Worm (Caenorhabditis elegans): ENCODE data around the gene tps-2.

Gene tps-2

DNA sequence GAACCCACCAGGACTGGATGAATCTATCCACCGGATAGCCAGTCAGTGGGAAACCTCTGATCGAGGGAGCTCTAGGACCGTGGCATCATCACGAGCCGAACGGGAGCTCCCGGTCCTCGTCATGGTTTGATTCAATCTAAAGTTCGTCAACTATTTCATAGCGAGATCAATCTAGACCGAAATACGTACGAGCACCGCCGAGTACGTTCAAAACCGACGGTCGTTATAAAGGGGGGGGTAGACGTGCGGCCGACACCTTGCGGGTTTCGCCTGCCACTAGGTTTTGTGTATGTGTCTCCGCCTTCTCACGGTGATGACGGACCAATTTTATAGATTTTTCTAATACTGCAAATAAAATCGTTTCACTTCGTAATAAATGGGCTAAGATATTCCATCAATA is 35.2 kb downstream of the tps-2 start:
- TF ChIP-seq cnd-1 (tag; optimal IDR thresholded peaks at IDR 0.05) = peak; percentile 8

DNA sequence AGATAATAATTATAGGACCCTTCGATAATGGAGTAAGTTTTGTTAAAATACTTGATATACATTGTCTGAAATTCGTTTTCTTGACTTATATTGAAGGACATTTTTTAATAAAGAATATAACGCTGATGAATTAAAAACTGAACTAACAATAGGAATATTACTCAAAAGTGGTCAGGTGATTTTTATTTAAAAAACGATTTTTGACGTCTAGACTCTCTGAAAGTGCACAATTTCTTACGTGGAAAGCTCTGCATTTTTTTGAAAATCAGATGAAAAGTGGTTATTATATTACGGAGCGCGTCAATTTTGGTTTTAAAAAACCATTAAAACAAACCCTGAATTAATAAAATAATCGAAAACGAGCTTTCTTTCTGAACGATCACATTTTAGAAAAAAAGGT is 36.0 kb downstream of the tps-2 start, which contains the start of gene sre-13:
sre-13 (minus strand) TSS at position 101 of the 400 bp plus-strand sequence.
- TF ChIP-seq elt-1 (tag; optimal IDR thresholded peaks at IDR 0.05; ENCODE audit: borderline replicate concordance, insufficient read depth) (no peak), mep-1 (tag; optimal IDR thresholded peaks at IDR 0.05) (no peak), mab-5 (tag; optimal IDR thresholded peaks at IDR 0.05) (no peak), lsy-2 (tag; optimal IDR thresholded peaks at IDR 0.05) (no peak), ceh-39 (tag; optimal IDR thresholded peaks at IDR 0.05) (no peak)

DNA sequence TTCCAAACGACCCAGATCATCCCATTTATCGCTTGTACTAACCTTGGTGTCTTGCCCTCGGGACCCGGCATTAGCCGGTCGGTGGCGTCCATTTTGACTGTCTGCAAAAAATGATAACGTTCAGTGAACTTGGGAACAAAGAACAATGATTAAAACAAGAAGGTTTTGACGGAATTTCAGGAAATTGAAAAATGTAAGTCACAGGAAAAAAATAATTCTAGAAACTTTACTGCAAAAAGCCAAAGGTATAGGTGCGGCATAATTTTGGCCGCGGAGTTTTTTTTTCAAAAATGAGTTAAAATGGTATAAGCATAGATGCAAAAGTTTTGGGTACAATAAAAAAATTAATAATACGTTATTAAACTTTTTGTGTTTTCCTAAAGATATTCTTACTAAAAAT is 43.3 kb downstream of the tps-2 start, which contains the start of gene atgp-2:
atgp-2 (minus strand) TSS at position 101 of the 400 bp plus-strand sequence.
- TF ChIP-seq lin-13 (tag; optimal IDR thresholded peaks at IDR 0.05) (no peak), zip-8 (tag; optimal IDR thresholded peaks at IDR 0.05) (no peak), nhr-237 (tag; optimal IDR thresholded peaks at IDR 0.05) (no peak), sem-2 (GFP tag; optimal IDR thresholded peaks at IDR 0.05) (no peak), ceh-83 (GFP tag; optimal IDR thresholded peaks at IDR 0.05) (no peak), blmp-1 (tag; optimal IDR thresholded peaks at IDR 0.05) (no peak), M03D4.4 (tag; optimal IDR thresholded peaks at IDR 0.05) (no peak), hlh-1 (tag; optimal IDR thresholded peaks at IDR 0.05) (no peak), ces-1 (GFP tag; optimal IDR thresholded peaks at IDR 0.05) (no peak), flh-1 (GFP tag; optimal IDR thresholded peaks at IDR 0.05) (no peak), nhr-12 (tag; optimal IDR thresholded peaks at IDR 0.05) (no peak), nhr-76 (tag; optimal IDR thresholded peaks at IDR 0.05) (no peak), mep-1 (tag; optimal IDR thresholded peaks at IDR 0.05) (no peak), nhr-2 (tag; optimal IDR thresholded peaks at IDR 0.05) (no peak), nhr-28 (tag; optimal IDR thresholded peaks at IDR 0.05) (no peak), lsy-2 (tag; optimal IDR thresholded peaks at IDR 0.05) (no peak), lin-32 (GFP tag; optimal IDR thresholded peaks at IDR 0.05) (no peak), mls-2 (tag; optimal IDR thresholded peaks at IDR 0.05) (no peak)

DNA sequence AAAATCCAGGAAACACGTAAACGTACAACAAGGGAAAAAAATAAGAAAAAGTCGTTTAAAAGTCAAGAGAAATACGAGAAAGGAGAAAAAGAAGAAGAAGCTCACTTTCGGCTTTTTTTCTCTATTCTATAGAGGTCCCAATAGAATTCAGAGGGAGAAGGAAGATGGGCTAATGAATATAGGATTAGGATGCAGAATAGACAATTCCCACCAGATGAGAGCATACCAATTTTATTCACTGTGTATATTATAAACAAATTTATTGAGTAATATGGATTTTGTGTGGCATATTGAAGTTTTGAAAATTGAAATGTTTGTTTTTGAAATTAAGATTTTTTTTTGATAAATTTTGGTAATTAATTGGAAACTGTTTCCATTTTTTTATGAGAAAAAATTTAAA is 43.8 kb downstream of the tps-2 start:
- TF ChIP-seq ces-1 (GFP tag; optimal IDR thresholded peaks at IDR 0.05) = peak; percentile 87
- no peak for TF ChIP-seq mls-2 (tag; optimal IDR thresholded peaks at IDR 0.05)

DNA sequence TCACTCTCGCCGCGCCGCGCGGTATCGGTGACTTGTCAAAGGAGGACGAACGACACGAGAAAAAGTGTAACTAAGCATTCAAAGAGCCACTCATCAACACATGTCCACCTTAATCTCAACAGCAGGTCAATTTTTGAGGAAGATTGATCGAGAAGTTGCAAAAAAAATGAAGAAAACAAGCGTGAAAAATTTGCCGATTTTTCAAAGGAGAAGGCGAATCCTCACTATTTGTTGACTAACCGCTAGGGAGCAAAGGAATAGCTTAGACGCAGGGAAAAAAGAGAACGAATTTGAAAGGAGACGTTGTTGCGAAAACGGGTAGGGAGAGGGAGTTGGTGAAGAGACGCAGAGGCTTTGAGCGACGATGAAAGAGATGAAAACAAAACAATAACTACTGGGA is 44.6 kb downstream of the tps-2 start:
- TF ChIP-seq nhr-237 (tag; optimal IDR thresholded peaks at IDR 0.05) = no peak
- TF ChIP-seq ceh-83 (GFP tag; optimal IDR thresholded peaks at IDR 0.05) = no peak
- no peak for TF ChIP-seq ceh-43 (GFP tag; optimal IDR thresholded peaks at IDR 0.05)
- no peak for TF ChIP-seq nhr-28 (tag; optimal IDR thresholded peaks at IDR 0.05)
- no peak for TF ChIP-seq lin-13 (tag; optimal IDR thresholded peaks at IDR 0.05)
- TF ChIP-seq unc-39 (tag; optimal IDR thresholded peaks at IDR 0.05) = no peak
- peak; percentile 30 for TF ChIP-seq ham-2 (GFP tag; optimal IDR thresholded peaks at IDR 0.05)
- TF ChIP-seq sptf-1 (tag; optimal IDR thresholded peaks at IDR 0.05) = no peak
- TF ChIP-seq M03D4.4 (tag; optimal IDR thresholded peaks at IDR 0.05) = no peak
- TF ChIP-seq unc-62 (GFP tag; optimal IDR thresholded peaks at IDR 0.05) = peak; percentile 94
- peak; percentile 10 for TF ChIP-seq mep-1 (tag; optimal IDR thresholded peaks at IDR 0.05)
- TF ChIP-seq drap-1 (GFP tag; optimal IDR thresholded peaks at IDR 0.05) = no peak
- TF ChIP-seq nhr-76 (tag; optimal IDR thresholded peaks at IDR 0.05) = no peak
- peak; percentile 54 for TF ChIP-seq hlh-1 (tag; optimal IDR thresholded peaks at IDR 0.05)
- peak; percentile 33 for TF ChIP-seq unc-120 (tag; optimal IDR thresholded peaks at IDR 0.05; ENCODE audit: poor library complexity, severe bottlenecking)
- no peak for TF ChIP-seq pha-4 (tag; optimal IDR thresholded peaks at IDR 0.05)
- TF ChIP-seq ces-1 (GFP tag; optimal IDR thresholded peaks at IDR 0.05) = peak; percentile 50

DNA sequence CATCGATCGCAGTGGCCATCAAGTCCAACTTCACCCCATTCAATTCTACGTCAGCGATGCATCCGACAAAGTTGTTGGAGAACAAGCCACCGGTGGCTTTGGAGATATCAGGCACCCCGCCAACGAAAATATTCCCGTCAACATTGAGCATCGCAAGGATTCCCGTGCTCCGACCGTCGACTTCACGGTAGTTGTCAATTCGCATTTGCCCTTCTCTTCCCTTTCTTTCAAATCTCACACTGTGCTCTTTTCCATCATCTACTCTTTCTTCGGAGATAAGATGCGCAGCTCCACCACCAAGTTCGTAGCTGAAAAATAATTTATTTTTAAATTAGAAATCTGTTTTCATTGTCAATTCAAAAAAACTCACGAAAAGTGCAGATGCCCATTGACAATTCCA is 46.8 kb downstream of the tps-2 start:
- TF ChIP-seq sem-2 (GFP tag; optimal IDR thresholded peaks at IDR 0.05) (no peak), lin-32 (GFP tag; optimal IDR thresholded peaks at IDR 0.05) (no peak), drap-1 (GFP tag; optimal IDR thresholded peaks at IDR 0.05) (no peak), lsy-2 (tag; optimal IDR thresholded peaks at IDR 0.05) (no peak), bed-3 (GFP tag; optimal IDR thresholded peaks at IDR 0.05) (no peak), mls-2 (tag; optimal IDR thresholded peaks at IDR 0.05) (no peak), ces-1 (GFP tag; optimal IDR thresholded peaks at IDR 0.05) (no peak), elt-1 (tag; optimal IDR thresholded peaks at IDR 0.05; ENCODE audit: borderline replicate concordance, insufficient read depth) (no peak), ceh-83 (GFP tag; optimal IDR thresholded peaks at IDR 0.05) (no peak), hlh-1 (tag; optimal IDR thresholded peaks at IDR 0.05) (no peak), M03D4.4 (tag; optimal IDR thresholded peaks at IDR 0.05) (no peak), lin-13 (tag; optimal IDR thresholded peaks at IDR 0.05) (no peak), nhr-2 (tag; optimal IDR thresholded peaks at IDR 0.05) (no peak)

Measured in whole organism, mixed stage, embryonic.